Fruit fly (Drosophila melanogaster): ENCODE measurements around the gene CG7889.
A peak's percentile ranks its signal among the peaks of the same experiment; 100 is the strongest.

Gene CG7889

dm6 chrX:19276489-19277117 lies 33.2 kb downstream of the CG7889 start, which contains the start of the genes CG32537 and CG32536:
TSS of gene CG32537 (minus strand) at chrX:19276539.
TSS of gene CG32536 (minus strand) at chrX:19276898.
- peak; percentile 34 for TF ChIP-seq Eip78C (GFP tag)
- no peak for TF ChIP-seq Lpt (GFP tag; optimal IDR thresholded peaks at IDR 0.05)

dm6 chrX:19278395-19278794 lies 35.0 kb downstream of the CG7889 start:
- no peak for TF ChIP-seq CG6808 (GFP tag; optimal IDR thresholded peaks at IDR 0.05)
- no peak for TF ChIP-seq esn (GFP tag; optimal IDR thresholded peaks at IDR 0.05)
- no peak for TF ChIP-seq Smox (GFP tag; optimal IDR thresholded peaks at IDR 0.05)
- no peak for TF ChIP-seq Hr39 (GFP tag; optimal IDR thresholded peaks at IDR 0.05)

dm6 chrX:19280249-19280648 lies 36.8 kb downstream of the CG7889 start, which contains the start of gene CG8028:
TSS of gene CG8028 (minus strand) at chrX:19280349.
- no peak for TF ChIP-seq CG3919 (GFP tag; optimal IDR thresholded peaks at IDR 0.05)
- TF ChIP-seq eg (GFP tag; IDR thresholded peaks at IDR 0.05): no peak
- TF ChIP-seq Sox102F (GFP tag; optimal IDR thresholded peaks at IDR 0.05): no peak
- TF ChIP-seq Gug (GFP tag; IDR thresholded peaks at IDR 0.05): no peak
- no peak for TF ChIP-seq achi (GFP tag; optimal IDR thresholded peaks at IDR 0.05)
- TF ChIP-seq fkh (GFP tag; optimal IDR thresholded peaks at IDR 0.05): no peak
- TF ChIP-seq Smox (GFP tag; optimal IDR thresholded peaks at IDR 0.05): no peak
- TF ChIP-seq fd59A (GFP tag; optimal IDR thresholded peaks at IDR 0.05): no peak
- no peak for TF ChIP-seq dsx (GFP tag; optimal IDR thresholded peaks at IDR 0.05; ENCODE audit: poor library complexity, severe bottlenecking)

dm6 chrX:19280685-19281084 lies 37.3 kb downstream of the CG7889 start:
- TF ChIP-seq CG6854 (GFP tag; optimal IDR thresholded peaks at IDR 0.05) (no peak), CG11294 (GFP tag; IDR thresholded peaks at IDR 0.05) (no peak), Gug (GFP tag; IDR thresholded peaks at IDR 0.05) (no peak), CG15336 (GFP tag; IDR thresholded peaks at IDR 0.05) (no peak), CG6792 (GFP tag; optimal IDR thresholded peaks at IDR 0.05) (no peak), CG32006 (GFP tag; optimal IDR thresholded peaks at IDR 0.05) (no peak)

- no peak for TF ChIP-seq acj6 (GFP tag; optimal IDR thresholded peaks at IDR 0.05)
- TF ChIP-seq pdm3 (GFP tag; optimal IDR thresholded peaks at IDR 0.05): no peak
- TF ChIP-seq fd85E (GFP tag; optimal IDR thresholded peaks at IDR 0.05): no peak
- no peak for TF ChIP-seq svp (GFP tag)
- peak; percentile 45; the same call in 1 of the 2 replicates for TF ChIP-seq CG15336 (GFP tag; IDR thresholded peaks at IDR 0.05)
- no peak for TF ChIP-seq Eip78C (GFP tag)
- no peak for TF ChIP-seq net (GFP tag; optimal IDR thresholded peaks at IDR 0.05)
- TF ChIP-seq dsx (GFP tag; optimal IDR thresholded peaks at IDR 0.05; ENCODE audit: poor library complexity, severe bottlenecking): no peak
- no peak for TF ChIP-seq CG3919 (GFP tag; optimal IDR thresholded peaks at IDR 0.05)
- TF ChIP-seq CG3032 (tag; optimal IDR thresholded peaks at IDR 0.05): no peak
- TF ChIP-seq Hr4 (GFP tag; optimal IDR thresholded peaks at IDR 0.05): no peak
- no peak for TF ChIP-seq Eip93F (GFP tag; optimal IDR thresholded peaks at IDR 0.05)
- TF ChIP-seq Hr38 (GFP tag; optimal IDR thresholded peaks at IDR 0.05): no peak
- no peak for TF ChIP-seq Gug (GFP tag; IDR thresholded peaks at IDR 0.05)
- TF ChIP-seq Lpt (GFP tag; optimal IDR thresholded peaks at IDR 0.05): peak; percentile 2
- TF ChIP-seq salr (GFP tag; optimal IDR thresholded peaks at IDR 0.05): no peak
- no peak for TF ChIP-seq OdsH (GFP tag; optimal IDR thresholded peaks at IDR 0.05)
- TF ChIP-seq eg (GFP tag; IDR thresholded peaks at IDR 0.05): peak; percentile 66; the same call in 2 of the 3 replicates
- no peak for TF ChIP-seq CG10631 (GFP tag; optimal IDR thresholded peaks at IDR 0.05)
- no peak for TF ChIP-seq CG11294 (GFP tag; IDR thresholded peaks at IDR 0.05)
- no peak for TF ChIP-seq CG4318 (GFP tag; optimal IDR thresholded peaks at IDR 0.05)
- no peak for TF ChIP-seq CG16779 (tag; optimal IDR thresholded peaks at IDR 0.05)
- no peak for TF ChIP-seq CG6808 (GFP tag; optimal IDR thresholded peaks at IDR 0.05)
- TF ChIP-seq Sox14 (GFP tag; optimal IDR thresholded peaks at IDR 0.05): peak; percentile 16
- TF ChIP-seq ss (GFP tag; optimal IDR thresholded peaks at IDR 0.05): no peak
- no peak for TF ChIP-seq Eip75B (GFP tag; optimal IDR thresholded peaks at IDR 0.05)
- no peak for TF ChIP-seq fkh (GFP tag; optimal IDR thresholded peaks at IDR 0.05)
- no peak for TF ChIP-seq CG1621 (tag; optimal IDR thresholded peaks at IDR 0.05)
- no peak for TF ChIP-seq CG11902 (GFP tag; optimal IDR thresholded peaks at IDR 0.05)
- peak; percentile 31 for TF ChIP-seq achi (GFP tag; optimal IDR thresholded peaks at IDR 0.05)
- peak; percentile 9 for TF ChIP-seq Ets96B (tag; optimal IDR thresholded peaks at IDR 0.05)
- TF ChIP-seq CG6792 (GFP tag; optimal IDR thresholded peaks at IDR 0.05): no peak
- TF ChIP-seq spab (GFP tag; optimal IDR thresholded peaks at IDR 0.05): no peak
- TF ChIP-seq Sox15 (GFP tag; optimal IDR thresholded peaks at IDR 0.05): no peak
These were observed 37.8 kb downstream of the CG7889 start for dm6 chrX:19281271-19281670.

Measured in whole organism, prepupa.